Worm (Caenorhabditis elegans): ENCODE results near the gene taf-7.1.

The taf-7.1 gene

DNA sequence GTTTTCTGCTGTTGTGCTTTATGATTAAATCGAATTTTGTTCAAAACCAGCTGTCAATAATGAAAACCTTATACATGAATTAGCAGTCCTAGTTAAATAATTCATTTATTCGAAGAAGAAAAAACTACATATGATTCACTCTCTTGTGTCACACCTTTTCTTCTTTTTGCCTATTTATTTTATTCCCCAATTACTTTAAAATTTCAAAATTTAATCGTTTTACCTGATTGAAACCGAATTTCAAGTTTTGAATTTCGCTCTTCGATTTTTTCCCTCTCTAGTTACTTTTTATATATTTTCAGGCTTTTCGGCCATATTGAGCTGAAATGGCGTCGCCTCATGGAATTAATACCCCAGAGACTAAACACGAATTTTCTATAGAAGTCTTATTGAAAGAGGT, 15.2 kb upstream of the taf-7.1 start, which contains the start of gene xtr-1:
Gene xtr-1 (plus strand): TSS at position 301 of the 400 bp plus-strand sequence.
- no peak for TF ChIP-seq him-1 (tag; optimal IDR thresholded peaks at IDR 0.05)
- no peak for TF ChIP-seq W03F9.2 (tag; optimal IDR thresholded peaks at IDR 0.05)
- no peak for TF ChIP-seq dao-5 (tag; optimal IDR thresholded peaks at IDR 0.05)

DNA sequence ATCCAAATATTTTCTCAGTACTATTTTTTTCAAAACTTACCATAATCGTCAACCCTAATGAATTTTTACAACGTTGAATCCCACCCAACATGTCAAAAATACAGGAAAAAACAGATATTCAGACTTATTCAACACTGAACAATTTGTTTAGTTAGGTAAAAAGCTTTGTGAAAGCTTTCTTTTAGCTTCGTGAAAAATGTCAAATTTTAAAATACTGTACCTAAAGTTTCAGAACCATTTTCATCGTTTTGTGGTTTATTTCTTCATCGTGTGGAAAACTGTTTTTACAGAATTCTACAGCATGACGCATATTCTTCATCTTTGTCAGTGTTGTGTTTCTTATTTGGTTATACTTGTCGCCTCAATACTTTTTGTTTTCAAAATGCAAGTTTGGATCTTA, 13.3 kb upstream of the taf-7.1 start, which contains the start of gene F54F7.14:
Gene F54F7.14 (plus strand): TSS at position 301 of the 400 bp plus-strand sequence.
- TF ChIP-seq W03F9.2 (tag; optimal IDR thresholded peaks at IDR 0.05), result no peak
- no peak for TF ChIP-seq him-1 (tag; optimal IDR thresholded peaks at IDR 0.05)
- TF ChIP-seq dao-5 (tag; optimal IDR thresholded peaks at IDR 0.05), result no peak

DNA sequence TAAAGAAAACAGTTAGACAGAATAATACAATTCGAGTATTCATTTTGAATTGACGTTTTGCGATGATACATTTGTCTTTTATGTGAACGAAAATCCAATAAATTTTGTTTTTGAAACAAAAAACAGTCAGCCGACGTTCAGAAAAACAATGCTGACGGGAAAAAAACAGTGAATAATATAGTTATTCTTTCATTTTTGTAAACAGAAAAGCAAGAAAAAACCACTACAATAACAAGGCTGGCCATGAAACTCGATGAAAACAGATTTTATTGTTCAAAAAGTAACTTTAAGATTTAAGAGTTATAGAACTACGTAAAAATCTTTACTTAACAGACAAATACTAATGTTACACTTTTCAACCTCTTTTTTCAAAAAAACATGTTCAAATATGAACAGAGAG, 12.8 kb upstream of the taf-7.1 start, which contains the start of gene F54F7.3:
Gene F54F7.3 (minus strand): TSS at position 101 of the 400 bp plus-strand sequence.
- no peak for TF ChIP-seq dao-5 (tag; optimal IDR thresholded peaks at IDR 0.05)
- TF ChIP-seq W03F9.2 (tag; optimal IDR thresholded peaks at IDR 0.05), result no peak

DNA sequence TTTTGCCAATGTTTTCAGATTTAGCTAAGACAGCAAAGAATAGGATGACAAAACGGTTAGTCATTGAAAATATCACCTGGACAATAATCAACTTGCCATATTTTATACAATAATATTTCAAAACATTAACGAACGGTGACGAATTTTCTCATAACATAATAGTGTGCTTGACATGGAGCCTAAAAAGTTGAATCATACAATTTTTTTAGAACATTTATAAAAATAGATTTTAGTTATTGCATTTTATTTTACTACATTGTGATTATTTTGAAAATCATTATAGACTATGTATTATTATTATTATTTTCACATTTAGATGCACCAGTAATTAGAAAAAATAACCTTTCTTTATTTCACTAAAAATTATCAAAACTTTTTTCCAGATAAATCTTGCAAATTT, 11.3 kb upstream of the taf-7.1 start, which contains the start of gene F54F7.9:
Gene F54F7.9 (minus strand): TSS at position 101 of the 400 bp plus-strand sequence.
- TF ChIP-seq dao-5 (tag; optimal IDR thresholded peaks at IDR 0.05), result no peak
- TF ChIP-seq him-1 (tag; optimal IDR thresholded peaks at IDR 0.05), result no peak
- no peak for TF ChIP-seq W03F9.2 (tag; optimal IDR thresholded peaks at IDR 0.05)

DNA sequence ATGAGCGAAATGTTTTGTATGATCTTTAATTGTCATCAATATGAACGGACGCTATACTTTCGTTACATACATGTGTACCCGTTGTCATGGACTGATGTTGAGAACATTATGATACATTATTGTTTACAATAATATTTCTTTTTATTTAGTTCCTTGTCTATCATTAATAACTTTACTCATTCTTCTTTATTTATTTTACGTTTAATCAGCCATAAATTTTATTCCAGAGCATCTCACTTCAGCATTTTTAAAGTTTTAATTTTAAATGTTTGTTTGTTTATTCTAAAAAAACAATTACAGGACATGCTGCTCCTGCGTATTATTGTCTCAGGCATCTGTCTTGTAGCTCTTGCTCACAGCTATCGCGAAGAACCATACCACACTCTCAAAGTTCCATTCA, 6.1 kb upstream of the taf-7.1 start, which contains the start of gene F54F7.2:
Gene F54F7.2 (plus strand): TSS at position 301 of the 400 bp plus-strand sequence.
- TF ChIP-seq W03F9.2 (tag; optimal IDR thresholded peaks at IDR 0.05) (no peak), him-1 (tag; optimal IDR thresholded peaks at IDR 0.05) (no peak), dao-5 (tag; optimal IDR thresholded peaks at IDR 0.05) (no peak)

DNA sequence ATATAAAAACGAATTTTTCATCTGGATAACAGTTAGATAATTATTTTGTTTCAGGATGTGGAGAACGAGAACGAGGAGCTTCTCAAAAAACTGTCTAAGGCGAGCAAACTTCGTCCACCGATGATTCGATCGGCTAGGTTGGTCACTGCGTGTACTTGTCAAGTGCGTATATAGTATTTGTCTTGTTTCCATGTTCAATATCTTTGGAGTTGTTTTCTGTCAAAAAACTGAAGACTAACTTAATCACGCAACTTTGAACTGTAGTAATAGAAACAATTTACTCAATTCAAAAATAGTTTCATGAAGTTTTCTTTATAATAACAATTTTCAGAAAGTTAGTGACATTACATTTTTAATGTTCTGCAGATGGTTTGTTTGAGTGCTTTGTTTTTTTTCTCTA, 8.6 kb downstream of the taf-7.1 start:
- no peak for TF ChIP-seq dao-5 (tag; optimal IDR thresholded peaks at IDR 0.05)
- no peak for TF ChIP-seq W03F9.2 (tag; optimal IDR thresholded peaks at IDR 0.05)
- TF ChIP-seq him-1 (tag; optimal IDR thresholded peaks at IDR 0.05), result no peak

DNA sequence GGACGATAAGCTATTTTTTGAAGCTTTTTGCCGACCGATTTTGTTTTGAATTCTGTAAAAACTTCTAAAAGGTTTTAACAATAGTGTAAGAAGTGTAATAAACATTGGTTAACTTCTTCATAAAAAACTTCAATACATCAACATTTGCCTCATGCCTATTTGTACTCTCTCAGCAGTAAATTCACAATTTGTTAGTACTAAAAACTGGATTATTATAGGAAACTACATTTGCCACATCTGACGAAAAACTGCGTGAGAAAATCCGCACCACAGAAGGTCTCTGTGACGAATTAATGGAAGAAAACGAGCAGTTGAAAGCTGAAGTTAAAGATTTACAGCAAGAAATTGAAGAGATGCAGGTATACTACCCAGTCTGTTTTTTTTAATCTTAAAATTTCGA, 9.8 kb downstream of the taf-7.1 start:
- TF ChIP-seq W03F9.2 (tag; optimal IDR thresholded peaks at IDR 0.05) (no peak), him-1 (tag; optimal IDR thresholded peaks at IDR 0.05) (no peak), dao-5 (tag; optimal IDR thresholded peaks at IDR 0.05) (no peak)

DNA sequence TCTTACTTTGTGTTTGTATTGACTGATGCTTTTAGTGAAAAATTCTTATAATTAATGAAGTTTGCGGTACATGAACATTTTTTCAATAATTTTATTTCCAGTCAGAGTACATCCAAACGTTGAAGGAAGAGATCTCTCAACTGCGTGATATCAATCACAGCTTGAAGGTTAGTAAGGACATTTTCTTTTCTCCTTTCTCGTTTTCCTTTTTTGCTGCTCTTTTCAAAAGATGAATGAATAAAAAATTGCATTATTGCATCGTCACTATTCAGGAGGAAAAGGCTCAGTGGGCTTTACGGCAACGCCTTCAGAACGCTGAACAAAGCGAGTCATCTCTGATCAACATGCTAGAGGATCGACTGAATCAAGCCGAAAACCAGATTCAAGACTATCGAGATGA, 10.4 kb downstream of the taf-7.1 start:
- TF ChIP-seq W03F9.2 (tag; optimal IDR thresholded peaks at IDR 0.05) (no peak), dao-5 (tag; optimal IDR thresholded peaks at IDR 0.05) (no peak), him-1 (tag; optimal IDR thresholded peaks at IDR 0.05) (no peak)

DNA sequence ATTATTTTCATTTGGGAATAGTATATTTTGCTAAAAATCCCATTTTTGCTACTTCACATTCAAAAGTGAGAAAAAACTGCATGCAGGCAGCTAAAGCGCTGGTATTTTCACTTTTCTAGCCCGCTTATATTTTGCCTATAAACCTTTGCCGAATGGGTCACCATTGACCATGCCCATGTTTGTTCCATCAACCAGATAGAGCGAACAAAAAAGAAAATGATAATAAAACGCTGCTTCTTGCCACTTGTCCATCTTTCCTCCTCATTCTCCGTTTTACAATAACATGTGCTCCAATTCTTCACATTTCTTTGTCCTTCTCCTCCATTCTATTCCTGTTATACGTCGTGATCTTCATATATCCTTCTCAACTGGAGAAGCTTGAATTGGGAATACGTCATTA, 13.6 kb downstream of the taf-7.1 start, which contains the start of gene tag-241:
Gene tag-241 (plus strand): TSS at position 301 of the 400 bp plus-strand sequence.
- no peak for TF ChIP-seq dao-5 (tag; optimal IDR thresholded peaks at IDR 0.05)
- no peak for TF ChIP-seq him-1 (tag; optimal IDR thresholded peaks at IDR 0.05)
- TF ChIP-seq W03F9.2 (tag; optimal IDR thresholded peaks at IDR 0.05), result no peak

DNA sequence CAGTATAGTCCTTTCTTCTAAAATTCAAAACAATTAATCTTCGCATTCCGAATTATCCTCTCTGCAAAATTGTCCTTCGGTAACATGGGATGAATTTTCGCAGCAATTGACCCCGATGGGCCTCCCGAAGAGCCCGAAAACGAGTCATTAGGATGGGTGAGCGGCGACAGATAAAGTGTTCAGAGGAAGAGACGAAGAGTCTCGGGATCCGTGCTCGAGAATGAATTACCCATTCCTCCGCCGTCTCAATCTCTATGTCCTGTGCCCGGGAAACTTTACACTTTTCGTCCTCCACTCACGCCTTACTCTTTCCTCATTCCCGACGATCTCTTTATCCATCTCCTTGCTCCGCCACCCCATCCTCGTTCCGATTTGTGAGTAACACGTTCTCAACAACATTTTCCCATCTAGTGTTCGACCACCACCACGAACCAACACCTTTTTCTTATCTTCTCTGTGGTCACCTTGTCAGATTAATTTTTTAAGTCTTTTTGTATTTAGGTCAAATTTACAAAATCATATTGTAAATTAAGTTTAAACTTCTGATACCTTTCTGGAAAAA, 16.0 kb downstream of the taf-7.1 start:
- TF ChIP-seq him-1 (tag; optimal IDR thresholded peaks at IDR 0.05) (no peak), W03F9.2 (tag; optimal IDR thresholded peaks at IDR 0.05) (no peak), dao-5 (tag; optimal IDR thresholded peaks at IDR 0.05) (no peak)

DNA sequence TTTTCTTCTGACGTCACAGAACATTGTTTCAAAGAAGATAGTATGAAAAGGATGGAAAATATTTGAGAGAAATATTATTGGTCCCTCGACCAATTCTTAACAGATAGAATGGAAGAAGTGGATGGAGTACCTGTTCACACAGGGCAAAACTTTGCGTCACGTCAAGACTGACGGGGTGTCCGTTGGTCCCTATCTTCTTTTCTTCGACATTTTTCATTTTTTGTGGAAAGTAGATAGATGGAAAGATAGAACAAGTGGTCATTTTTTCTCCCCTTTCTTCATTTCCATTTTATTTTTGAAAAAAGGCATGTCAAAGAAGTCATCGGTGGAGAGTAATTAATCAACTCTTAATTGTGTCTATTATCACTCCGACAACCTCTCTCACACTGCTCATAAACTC, 18.6 kb downstream of the taf-7.1 start:
- TF ChIP-seq W03F9.2 (tag; optimal IDR thresholded peaks at IDR 0.05) (no peak), him-1 (tag; optimal IDR thresholded peaks at IDR 0.05) (no peak), dao-5 (tag; optimal IDR thresholded peaks at IDR 0.05) (no peak)

DNA sequence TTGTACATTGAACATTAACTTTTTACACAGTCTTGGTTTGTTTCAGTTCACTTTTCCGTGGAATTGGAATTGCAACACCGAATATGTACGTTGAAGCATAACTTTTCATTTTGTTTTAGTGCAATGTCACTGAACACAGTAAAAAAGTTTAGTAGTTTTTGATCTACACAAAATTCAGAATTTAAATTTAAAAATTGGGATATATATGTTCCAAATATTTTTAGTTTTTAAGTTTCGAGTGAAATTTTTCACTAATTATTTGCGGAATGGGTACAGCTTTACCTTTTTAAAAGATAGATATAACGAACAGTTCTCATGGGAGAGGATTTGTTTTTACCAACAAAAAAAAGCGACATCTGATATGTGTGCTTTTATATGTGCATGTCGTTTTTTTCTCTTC, 20.5 kb downstream of the taf-7.1 start:
- no peak for TF ChIP-seq him-1 (tag; optimal IDR thresholded peaks at IDR 0.05)
- no peak for TF ChIP-seq dao-5 (tag; optimal IDR thresholded peaks at IDR 0.05)
- TF ChIP-seq W03F9.2 (tag; optimal IDR thresholded peaks at IDR 0.05), result no peak

DNA sequence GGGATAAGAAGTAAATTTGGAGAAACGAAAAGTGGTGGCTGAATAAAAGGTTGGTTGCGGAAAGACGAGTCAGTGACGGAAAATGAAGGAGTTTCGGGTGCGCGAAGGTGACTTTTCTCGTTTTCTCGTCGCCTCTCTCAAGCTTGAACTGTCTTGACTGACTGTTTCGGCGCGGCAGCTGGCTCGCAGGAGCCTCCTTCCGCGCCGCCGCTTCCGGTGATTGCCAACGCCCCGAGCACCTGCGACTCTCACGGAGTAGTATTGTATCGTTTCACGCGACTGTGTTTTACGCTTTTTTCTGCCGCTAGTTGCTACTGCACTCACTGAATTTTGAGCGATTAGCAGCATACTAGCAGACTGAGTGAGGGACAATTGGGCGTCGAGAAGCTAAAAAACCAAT, 22.6 kb downstream of the taf-7.1 start, which contains the start of gene C34E11.2:
Gene C34E11.2 (minus strand): TSS at position 84 of the 400 bp plus-strand sequence.
- TF ChIP-seq him-1 (tag; optimal IDR thresholded peaks at IDR 0.05), result no peak
- TF ChIP-seq W03F9.2 (tag; optimal IDR thresholded peaks at IDR 0.05), result no peak
- TF ChIP-seq dao-5 (tag; optimal IDR thresholded peaks at IDR 0.05), result no peak

DNA sequence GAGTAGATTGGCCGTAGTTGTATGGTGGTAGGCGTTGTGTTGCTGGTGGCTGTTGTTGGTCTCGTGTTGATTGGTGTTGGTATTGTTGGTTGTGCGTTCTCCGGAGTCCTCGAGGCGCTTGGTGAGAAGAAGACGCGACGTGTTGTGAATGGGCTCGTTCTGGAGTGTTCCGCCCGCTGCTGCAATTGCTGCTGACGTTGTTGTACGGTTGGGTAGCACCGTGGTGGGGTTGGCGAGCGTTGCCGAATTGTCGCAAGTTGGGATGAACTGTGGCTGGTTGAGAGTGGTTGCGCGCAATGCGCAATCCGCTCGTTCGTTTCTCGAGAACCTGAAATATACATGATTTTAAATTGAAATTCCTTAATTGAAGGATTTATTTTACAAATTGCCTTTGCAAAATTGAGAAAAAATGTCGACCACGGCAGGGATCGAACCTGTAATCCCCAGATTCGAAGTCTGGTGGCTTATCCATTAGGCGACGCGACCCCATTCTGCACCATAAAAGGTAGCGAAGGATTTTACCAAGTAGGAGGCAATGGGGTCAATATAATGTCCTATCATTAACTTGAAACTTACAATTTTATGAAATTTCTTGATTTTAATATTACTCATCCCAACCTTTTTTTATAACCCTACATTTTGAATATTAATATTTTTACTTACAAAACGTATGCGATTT, 31.0 kb downstream of the taf-7.1 start:
- no peak for TF ChIP-seq dao-5 (tag; optimal IDR thresholded peaks at IDR 0.05)
- no peak for TF ChIP-seq W03F9.2 (tag; optimal IDR thresholded peaks at IDR 0.05)
- no peak for TF ChIP-seq him-1 (tag; optimal IDR thresholded peaks at IDR 0.05)
